Worm (Caenorhabditis elegans): ENCODE measurements around the gene cec-8.

DNA sequence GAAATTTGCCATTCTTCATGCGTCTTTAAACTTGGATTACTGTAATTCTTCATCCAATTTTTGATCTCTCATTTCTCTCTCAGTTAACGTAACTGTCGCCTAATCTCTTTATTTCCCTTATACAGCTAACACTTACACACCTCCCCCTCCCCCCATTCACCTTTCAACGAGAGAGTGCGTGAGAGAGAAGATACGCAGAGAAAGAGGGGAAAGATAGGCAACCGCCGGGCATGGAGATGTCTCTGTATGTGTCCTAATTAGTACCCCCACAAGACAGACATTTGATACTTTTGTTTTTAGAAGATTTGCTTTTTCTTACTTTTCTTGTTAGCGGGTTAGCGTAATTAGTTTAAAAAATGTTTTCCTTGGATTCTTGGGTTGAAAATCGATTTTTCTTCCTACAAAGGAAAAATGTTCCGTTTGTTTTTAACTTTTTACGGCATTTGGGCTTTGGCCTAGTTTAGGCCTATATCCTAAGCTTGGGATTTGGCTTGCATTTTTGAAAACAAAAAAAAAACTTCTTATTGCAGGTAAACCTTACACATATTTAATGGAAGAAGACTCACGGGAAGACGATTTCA, 5.3 kb downstream of the cec-8 start, which contains the start of gene affl-2:
- TF ChIP-seq tbx-2 (tag; optimal IDR thresholded peaks at IDR 0.05), result no peak
- TF ChIP-seq ceh-82 (tag; optimal IDR thresholded peaks at IDR 0.05), result no peak
- no peak for TF ChIP-seq ceh-9 (tag; optimal IDR thresholded peaks at IDR 0.05)

Measured in whole organism, L3 larva.